Worm (Caenorhabditis elegans) whole organism, L3 larva: ENCODE measurements around the gene F57G8.7.

Experiments
- R02D3.7 ChIP-seq: fragments of 150-350 bp; optimal IDR thresholded peaks from 2 replicates; lab custom pipeline; 2014; ENCODE audit warnings: missing biosample characterization, missing genetic modification characterization
- aly-2 ChIP-seq: fragments of 150-350 bp; optimal IDR thresholded peaks from 2 replicates; lab custom pipeline; 2014; ENCODE audit warnings: missing biosample characterization, missing genetic modification characterization
- ama-1 ChIP-seq: fragments of 150-350 bp; optimal IDR thresholded peaks from 2 replicates; lab custom pipeline; 2018
- ceh-16 ChIP-seq: sonication (generic microtip); optimal IDR thresholded peaks from 2 replicates; lab custom pipeline; 2017; ENCODE audit warnings: missing biosample characterization, missing genetic modification characterization
- ceh-28 ChIP-seq: fragments of 150-350 bp; optimal IDR thresholded peaks from 2 replicates; lab custom pipeline; 2014; ENCODE audit warnings: missing biosample characterization, missing genetic modification reagents, missing genetic modification characterization
- ceh-82 ChIP-seq: fragments of 150-350 bp; optimal IDR thresholded peaks from 2 replicates; lab custom pipeline; 2014; ENCODE audit warnings: missing biosample characterization, missing genetic modification characterization
- ceh-9 ChIP-seq: sonication (generic microtip); optimal IDR thresholded peaks from 2 replicates; lab custom pipeline; 2018; ENCODE audit warnings: missing biosample characterization, missing genetic modification characterization
- daf-12 ChIP-seq: fragments of 150-350 bp; optimal IDR thresholded peaks from 2 replicates; lab custom pipeline; 2014; ENCODE audit warnings: missing biosample characterization, missing genetic modification reagents, missing genetic modification characterization
- egl-27 ChIP-seq: sonication (generic microtip); optimal IDR thresholded peaks from 4 replicates; lab custom pipeline; 2017; ENCODE audit warnings: missing biosample characterization, missing genetic modification reagents, missing genetic modification characterization
- egl-5 ChIP-seq: fragments of 150-350 bp; optimal IDR thresholded peaks from 2 replicates; lab custom pipeline; 2017; ENCODE audit warnings: missing biosample characterization, missing genetic modification reagents, missing genetic modification characterization, inconsistent platforms
- elt-1 ChIP-seq: fragments of 150-350 bp; optimal IDR thresholded peaks from 2 replicates; lab custom pipeline; 2014; ENCODE audit warnings: missing biosample characterization, missing genetic modification characterization
- elt-2 ChIP-seq: sonication (generic microtip); optimal IDR thresholded peaks from 2 replicates; lab custom pipeline; 2016; ENCODE audit warnings: missing genetic modification reagents, mild to moderate bottlenecking, missing genetic modification characterization, missing compliant biosample characterization
- eor-1 ChIP-seq, 2 experiments: fragments of 150-350 bp; optimal IDR thresholded peaks; 2 replicates each; lab custom pipeline; 2014 to 2018; ENCODE audit warnings: missing biosample characterization in 2 of 2, missing genetic modification characterization in 2 of 2
- fkh-10 ChIP-seq: sonication (generic microtip); optimal IDR thresholded peaks from 2 replicates; lab custom pipeline; 2017; ENCODE audit warnings: missing biosample characterization, missing genetic modification reagents, missing genetic modification characterization
- fos-1 ChIP-seq: fragments of 150-350 bp; optimal IDR thresholded peaks from 2 replicates; lab custom pipeline; 2014; ENCODE audit warnings: missing biosample characterization, missing genetic modification characterization
- jun-1 ChIP-seq: fragments of 150-350 bp; optimal IDR thresholded peaks from 2 replicates; lab custom pipeline; 2014; ENCODE audit warnings: missing biosample characterization, missing genetic modification reagents, missing genetic modification characterization
- lin-15B ChIP-seq: fragments of 150-350 bp; optimal IDR thresholded peaks from 2 replicates; lab custom pipeline; 2014; ENCODE audit warnings: missing biosample characterization, missing genetic modification characterization
- lin-39 ChIP-seq: fragments of 150-350 bp; optimal IDR thresholded peaks from 2 replicates; lab custom pipeline; 2018; ENCODE audit warnings: missing biosample characterization, missing genetic modification reagents, missing genetic modification characterization
- lsy-12 ChIP-seq: sonication (generic microtip); optimal IDR thresholded peaks from 2 replicates; lab custom pipeline; 2016; ENCODE audit warnings: mild to moderate bottlenecking, missing genetic modification characterization, missing compliant biosample characterization
- mdl-1 ChIP-seq: fragments of 150-350 bp; optimal IDR thresholded peaks from 2 replicates; lab custom pipeline; 2014; ENCODE audit warnings: missing biosample characterization, missing genetic modification characterization
- nfya-1 ChIP-seq: sonication (generic microtip); optimal IDR thresholded peaks from 2 replicates; lab custom pipeline; 2017; ENCODE audit warnings: missing genetic modification characterization, mild to moderate bottlenecking, missing compliant biosample characterization, antibody characterized with exemption, moderate library complexity; ENCODE audit not compliant: insufficient read depth
- nhr-12 ChIP-seq: fragments of 150-350 bp; optimal IDR thresholded peaks from 2 replicates; lab custom pipeline; 2014; ENCODE audit warnings: missing biosample characterization, missing genetic modification characterization
- nhr-23 ChIP-seq: fragments of 150-350 bp; optimal IDR thresholded peaks from 2 replicates; lab custom pipeline; 2014; ENCODE audit warnings: missing biosample characterization, missing genetic modification reagents, missing genetic modification characterization
- nhr-237 ChIP-seq: fragments of 150-350 bp; optimal IDR thresholded peaks from 2 replicates; lab custom pipeline; 2014; ENCODE audit warnings: missing biosample characterization, missing genetic modification characterization
- nhr-25 ChIP-seq: sonication (generic microtip); optimal IDR thresholded peaks from 2 replicates; lab custom pipeline; 2017; ENCODE audit warnings: missing biosample characterization, missing genetic modification characterization
- nhr-76 ChIP-seq: fragments of 150-350 bp; sonication (generic microtip); optimal IDR thresholded peaks from 5 replicates; lab custom pipeline; 2014; ENCODE audit warnings: missing biosample characterization, missing genetic modification characterization
- nhr-77 ChIP-seq: fragments of 150-350 bp; optimal IDR thresholded peaks from 2 replicates; lab custom pipeline; 2014; ENCODE audit warnings: missing biosample characterization, missing genetic modification characterization
- pha-4 ChIP-seq: fragments of 150-350 bp; optimal IDR thresholded peaks from 2 replicates; lab custom pipeline; 2014; ENCODE audit warnings: missing biosample characterization, missing genetic modification reagents, missing genetic modification characterization
- pqm-1 ChIP-seq: fragments of 150-350 bp; optimal IDR thresholded peaks from 2 replicates; lab custom pipeline; 2017; ENCODE audit warnings: missing biosample characterization, missing genetic modification characterization, inconsistent platforms
- skn-1 ChIP-seq: fragments of 150-350 bp; optimal IDR thresholded peaks from 2 replicates; lab custom pipeline; 2014; ENCODE audit warnings: missing biosample characterization, missing genetic modification characterization
- tbx-2 ChIP-seq: sonication (generic microtip); optimal IDR thresholded peaks from 2 replicates; lab custom pipeline; 2016; ENCODE audit warnings: mild to moderate bottlenecking, missing genetic modification characterization, missing compliant biosample characterization
- unc-62 ChIP-seq: fragments of 150-350 bp; sonication (generic microtip); optimal IDR thresholded peaks from 4 replicates; lab custom pipeline; 2014; ENCODE audit warnings: missing biosample characterization, missing genetic modification reagents, missing genetic modification characterization
- zag-1 ChIP-seq: fragments of 150-350 bp; optimal IDR thresholded peaks from 2 replicates; lab custom pipeline; 2014; ENCODE audit warnings: missing biosample characterization, missing genetic modification characterization
- ztf-4 ChIP-seq: fragments of 150-350 bp; optimal IDR thresholded peaks from 2 replicates; lab custom pipeline; 2014; ENCODE audit warnings: missing biosample characterization, missing genetic modification characterization

Gene F57G8.7

DNA sequence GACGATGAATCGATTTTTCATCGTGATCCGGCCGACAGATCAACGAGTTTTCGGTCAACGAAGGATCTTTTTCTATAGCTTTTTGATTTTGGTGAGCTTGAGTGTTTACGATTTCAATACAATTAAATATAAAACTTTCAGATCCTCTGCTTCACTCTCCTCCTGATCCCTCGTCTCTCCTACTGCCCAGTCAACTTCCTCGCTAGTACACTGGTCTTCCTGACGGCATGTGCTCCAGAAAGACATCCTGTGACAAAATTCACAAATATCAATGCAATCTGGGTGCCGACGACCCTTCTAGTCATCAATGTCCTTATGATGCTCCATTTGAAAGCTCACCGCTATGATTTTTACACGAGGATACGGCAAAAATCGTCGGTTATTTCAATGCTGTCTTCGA, 20.6 kb upstream of the F57G8.7 start:
- TF ChIP-seq egl-27: no peak
- TF ChIP-seq jun-1 (tag; lab: Kevin White, UChicago): no peak
- TF ChIP-seq nhr-23 (tag; lab: Kevin White, UChicago): no peak
- no peak for TF ChIP-seq pha-4 (tag; lab: Kevin White, UChicago)
- no peak for TF ChIP-seq aly-2 (tag; lab: Kevin White, UChicago)
- no peak for TF ChIP-seq nhr-77 (tag; lab: Kevin White, UChicago)
- no peak for TF ChIP-seq ama-1
- TF ChIP-seq R02D3.7 (tag; lab: Kevin White, UChicago): no peak
- no peak for TF ChIP-seq tbx-2
- no peak for TF ChIP-seq nhr-12 (tag; lab: Kevin White, UChicago)
- TF ChIP-seq ztf-4 (tag; lab: Kevin White, UChicago): no peak
- no peak for TF ChIP-seq ceh-82 (tag; lab: Kevin White, UChicago)
- no peak for TF ChIP-seq egl-5 (tag; lab: Kevin White, UChicago)
- TF ChIP-seq lsy-12 (tag; lab: Kevin White, UChicago): no peak
- no peak for TF ChIP-seq unc-62 (GFP tag; lab: Kevin White, UChicago)
- no peak for TF ChIP-seq eor-1 (tag; optimal IDR thresholded peaks at IDR 0.05; lab: Kevin White, UChicago)
- no peak for TF ChIP-seq ceh-16
- TF ChIP-seq zag-1 (tag; lab: Kevin White, UChicago): no peak
- TF ChIP-seq lin-39 (tag; lab: Kevin White, UChicago): no peak
- no peak for TF ChIP-seq ceh-28

ce11 chrV:16309523-16309922, 19.4 kb upstream of the F57G8.7 start, which contains the start of gene oac-7:
oac-7 (plus strand) TSS chrV:16309805.
- TF ChIP-seq nhr-76 (tag; lab: Kevin White, UChicago): no peak
- TF ChIP-seq zag-1 (tag; lab: Kevin White, UChicago): no peak
- no peak for TF ChIP-seq skn-1 (tag; lab: Kevin White, UChicago)
- TF ChIP-seq elt-2 (tag; lab: Kevin White, UChicago): peak; percentile 15
- TF ChIP-seq fos-1: no peak
- no peak for TF ChIP-seq egl-5 (tag; lab: Kevin White, UChicago)
- no peak for TF ChIP-seq ceh-9

DNA sequence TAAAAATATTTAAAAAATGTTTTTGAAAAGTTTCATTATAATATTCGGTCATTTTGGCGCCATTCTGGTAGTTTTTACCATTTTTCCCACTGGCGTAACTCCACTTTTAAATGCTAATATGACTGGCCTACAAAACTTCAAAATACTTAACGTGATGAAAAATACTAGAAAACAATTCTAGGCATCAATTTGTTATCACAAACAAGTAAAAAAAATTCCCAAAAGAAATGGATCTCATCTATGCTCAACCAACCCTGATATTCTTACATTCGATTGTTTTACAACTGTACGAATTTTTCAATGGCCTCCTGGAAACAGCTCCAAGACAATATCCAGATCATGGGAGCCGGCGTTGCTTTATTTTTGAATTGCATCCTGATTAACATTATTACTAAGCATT, 13.9 kb upstream of the F57G8.7 start, which contains the start of gene str-214:
TSS of gene str-214 (plus strand) at position 301 of the 400 bp plus-strand sequence.
- TF ChIP-seq ama-1: no peak
- no peak for TF ChIP-seq nhr-77 (tag; lab: Kevin White, UChicago)
- no peak for TF ChIP-seq mdl-1 (tag; lab: Kevin White, UChicago)
- TF ChIP-seq fos-1: no peak
- no peak for TF ChIP-seq fkh-10
- TF ChIP-seq daf-12 (tag; lab: Kevin White, UChicago): no peak
- no peak for TF ChIP-seq ceh-16

- TF ChIP-seq skn-1 (tag; lab: Kevin White, UChicago) (no peak), nhr-25 (tag; lab: Kevin White, UChicago) (no peak), nhr-237 (no peak), pqm-1 (tag; lab: Kevin White, UChicago) (no peak), elt-1 (tag; lab: Kevin White, UChicago) (no peak), egl-5 (tag; lab: Kevin White, UChicago) (no peak), pha-4 (tag; lab: Kevin White, UChicago) (no peak), lin-15B (tag; lab: Kevin White, UChicago) (no peak), nfya-1 (tag; lab: Kevin White, UChicago) (no peak), lsy-12 (tag; lab: Kevin White, UChicago) (no peak)
These were observed 11.7 kb upstream of the F57G8.7 start, which contains the start of gene srh-180 for ce11 chrV:16317244-16317643. srh-180 (plus strand) TSS chrV:16317544.

- TF ChIP-seq nhr-12 (tag; lab: Kevin White, UChicago): no peak
- TF ChIP-seq daf-12 (tag; lab: Kevin White, UChicago): no peak
- no peak for TF ChIP-seq lin-15B (tag; lab: Kevin White, UChicago)
- no peak for TF ChIP-seq ztf-4 (tag; lab: Kevin White, UChicago)
These were observed 6.8 kb upstream of the F57G8.7 start for ce11 chrV:16322155-16322554.
